Worm (Caenorhabditis elegans): ENCODE data around the gene Y6G8.14.

DNA sequence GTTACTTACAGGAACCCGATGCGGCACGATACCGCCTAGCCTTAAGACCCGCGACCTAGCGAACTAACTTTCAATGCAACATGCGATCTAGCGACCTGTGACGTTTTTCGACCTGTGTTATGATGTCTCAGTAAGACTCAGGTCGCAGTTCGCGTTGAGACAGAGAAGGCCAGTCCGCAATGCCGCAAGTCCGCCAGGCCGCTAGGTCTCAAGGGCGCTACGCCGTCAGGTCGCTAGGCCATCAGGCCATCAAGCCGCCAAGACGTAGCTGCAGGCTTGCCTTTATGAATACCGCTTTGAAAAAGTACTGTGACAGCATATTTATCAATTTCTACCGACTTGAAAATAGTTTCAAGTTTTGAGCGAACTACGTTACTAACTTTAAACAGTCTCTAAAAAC lies 18.5 kb downstream of the Y6G8.14 start:
- no peak for TF ChIP-seq ceh-58 (GFP tag; IDR thresholded peaks at IDR 0.05)
- TF ChIP-seq Y95B8A.8 (GFP tag; IDR thresholded peaks at IDR 0.05): no peak
- TF ChIP-seq zim-3 (tag; optimal IDR thresholded peaks at IDR 0.05): no peak
- TF ChIP-seq aptf-2 (GFP tag; conservative IDR thresholded peaks at IDR 0.05): no peak
- TF ChIP-seq ceh-27 (GFP tag; optimal IDR thresholded peaks at IDR 0.05): no peak
- TF ChIP-seq tbx-9 (tag; optimal IDR thresholded peaks at IDR 0.05; ENCODE audit: borderline replicate concordance): no peak
- TF ChIP-seq repo-1 (tag; optimal IDR thresholded peaks at IDR 0.05): no peak
- TF ChIP-seq ets-4 (GFP tag; optimal IDR thresholded peaks at IDR 0.05): no peak
